Worm (Caenorhabditis elegans) whole organism, L4 larva: ENCODE measurements around the gene K07B1.7.

Source experiments
- D1046.2 ChIP-seq: fragments of 200-800 bp; sonication (Bioruptor generic); IDR thresholded peaks from 2 replicates; pipeline ENCODE4 v1.3.6; 2022; ENCODE audit warnings: missing genetic modification characterization, missing compliant biosample characterization
- F10B5.3 ChIP-seq: sonication (generic microtip); optimal IDR thresholded peaks from 2 replicates; lab custom pipeline; 2016; ENCODE audit warnings: mild to moderate bottlenecking, missing genetic modification characterization, missing compliant biosample characterization
- ama-1 ChIP-seq: fragments of 150-350 bp; optimal IDR thresholded peaks from 2 replicates; lab custom pipeline; 2014; ENCODE audit warnings: inconsistent platforms, mixed read lengths
- nhr-76 ChIP-seq: fragments of 150-350 bp; optimal IDR thresholded peaks from 2 replicates; lab custom pipeline; 2014; ENCODE audit warnings: missing biosample characterization, missing genetic modification characterization

- peak; percentile 34 for TF ChIP-seq ama-1
- no peak for TF ChIP-seq F10B5.3
- TF ChIP-seq nhr-76 (tag; lab: Kevin White, UChicago): no peak
- TF ChIP-seq D1046.2 (GFP tag; lab: Robert Waterston, UW): no peak
These were observed 19.9 kb downstream of the K07B1.7 start for ce11 chrV:9326903-9327302.
